Worm (Caenorhabditis elegans): ENCODE measurements around the gene Y75B12B.3.

DNA sequence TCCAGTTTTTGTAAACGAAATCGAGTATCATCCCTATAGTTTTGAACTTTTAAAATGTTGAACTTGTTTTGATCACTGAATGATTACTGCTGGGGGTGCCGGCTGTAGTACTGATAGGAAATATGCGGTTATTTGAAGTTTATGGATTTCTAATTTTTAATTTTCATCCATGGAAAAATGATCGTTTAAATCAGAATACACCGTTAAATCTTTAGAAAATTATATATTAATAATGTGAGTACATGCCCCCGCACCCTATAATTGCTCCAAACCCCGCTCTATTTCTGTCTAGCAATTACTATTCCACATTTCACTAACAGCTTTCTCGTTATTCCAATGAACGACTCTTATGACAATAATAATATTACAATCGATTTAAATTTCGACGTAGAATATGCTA is 13.7 kb upstream of the Y75B12B.3 start, which contains the start of gene Y75B12B.10:
- TF ChIP-seq elt-4 (tag; optimal IDR thresholded peaks at IDR 0.05) (no peak), ama-1 (optimal IDR thresholded peaks at IDR 0.05) (no peak), pag-3 (tag; optimal IDR thresholded peaks at IDR 0.05; ENCODE audit: borderline replicate concordance) (no peak), nfya-1 (tag; optimal IDR thresholded peaks at IDR 0.05) (no peak)

Measured in whole organism, late embryonic.